Worm (Caenorhabditis elegans): ENCODE measurements around the gene T21C12.4.

The T21C12.4 gene

ce11 chrIII:10505182-10505581 is 52.6 kb downstream of the T21C12.4 start, which contains the start of the genes taf-11.3 and urm-1 (continued):
- TF ChIP-seq nhr-6 (tag; optimal IDR thresholded peaks at IDR 0.05) (no peak), zip-2 (tag; optimal IDR thresholded peaks at IDR 0.05) (no peak), daf-19 (GFP tag; conservative IDR thresholded peaks at IDR 0.05) (no peak), unc-62 (GFP tag; optimal IDR thresholded peaks at IDR 0.05 in 1 of 2) (peak in 1 of 2 experiments; percentile 84), unc-62 (tag; optimal IDR thresholded peaks at IDR 0.05) (no peak), unc-130 (GFP tag; optimal IDR thresholded peaks at IDR 0.05) (peak; percentile 35), nhr-76 (tag; optimal IDR thresholded peaks at IDR 0.05) (no peak), nhr-237 (tag; optimal IDR thresholded peaks at IDR 0.05) (no peak), F26F4.8 (GFP tag; conservative IDR thresholded peaks at IDR 0.05) (no peak), arid-1 (GFP tag; conservative IDR thresholded peaks at IDR 0.05) (0 out of 2 replicates have a peak, but pooled peaks have one; percentile 30), nhr-10 (tag; optimal IDR thresholded peaks at IDR 0.05) (no peak), nhr-77 (tag; optimal IDR thresholded peaks at IDR 0.05) (peak; percentile 70), ceh-62 (tag; optimal IDR thresholded peaks at IDR 0.05) (no peak), daf-16 (GFP tag; optimal IDR thresholded peaks at IDR 0.05) (no peak), daf-16 (tag; optimal IDR thresholded peaks at IDR 0.05) (peak; percentile 40), zip-11 (GFP tag; IDR thresholded peaks at IDR 0.05) (no peak), D1046.2 (GFP tag; IDR thresholded peaks at IDR 0.05) (no peak), zag-1 (tag; optimal IDR thresholded peaks at IDR 0.05) (no peak), dmd-9 (GFP tag; IDR thresholded peaks at IDR 0.05) (no peak), saeg-2 (GFP tag; IDR thresholded peaks at IDR 0.05) (no peak), jun-1 (tag; optimal IDR thresholded peaks at IDR 0.05) (no peak), hlh-11 (tag; optimal IDR thresholded peaks at IDR 0.05) (peak; percentile 38), Y48G9A.11 (GFP tag; IDR thresholded peaks at IDR 0.05) (no peak), F44E2.7 (GFP tag; IDR thresholded peaks at IDR 0.05) (no peak), lin-15B (tag; optimal IDR thresholded peaks at IDR 0.05) (peak; percentile 37), egl-27 (tag; optimal IDR thresholded peaks at IDR 0.05) (no peak), madf-9 (GFP tag; conservative IDR thresholded peaks at IDR 0.05) (no peak), dmd-8 (GFP tag; IDR thresholded peaks at IDR 0.05) (no peak), spr-3 (GFP tag; optimal IDR thresholded peaks at IDR 0.05) (no peak), T20F7.1 (GFP tag; optimal IDR thresholded peaks at IDR 0.05) (no peak), ceh-28 (tag; optimal IDR thresholded peaks at IDR 0.05) (no peak), Y105C5A.15 (GFP tag; IDR thresholded peaks at IDR 0.05) (no peak)

ce11 chrIII:10503753-10504152 is 54.1 kb downstream of the T21C12.4 start, which contains the start of gene rab-33:
rab-33 (minus strand) TSS chrIII:10503853.
- no peak for TF ChIP-seq gei-8 (GFP tag; optimal IDR thresholded peaks at IDR 0.05)
- TF ChIP-seq nhr-111 (GFP tag; optimal IDR thresholded peaks at IDR 0.05), result no peak
- TF ChIP-seq Y105C5A.15 (GFP tag; IDR thresholded peaks at IDR 0.05), result no peak
- no peak for TF ChIP-seq nhr-77 (tag; optimal IDR thresholded peaks at IDR 0.05)
- TF ChIP-seq mdl-1 (tag; optimal IDR thresholded peaks at IDR 0.05), result no peak
